Fruit fly (Drosophila melanogaster) whole organism, embryonic: ENCODE results near the gene Prtl99C.

Source experiments
- Bdp1 ChIP-seq: fragments of 200-800 bp; sonication (Bioruptor generic); optimal IDR thresholded peaks from 3 replicates; lab custom pipeline; 2016; ENCODE audit warnings: missing biosample characterization, missing genetic modification characterization
- CG10147 ChIP-seq: fragments of 200-800 bp; sonication (Bioruptor generic); optimal IDR thresholded peaks from 2 replicates; lab custom pipeline; 2019; ENCODE audit warnings: missing biosample characterization, mild to moderate bottlenecking, missing genetic modification characterization, moderate library complexity
- CG10209 ChIP-seq: fragments of 200-800 bp; sonication (Bioruptor generic); optimal IDR thresholded peaks from 3 replicates; lab custom pipeline; 2017; ENCODE audit warnings: missing biosample characterization, mild to moderate bottlenecking, missing genetic modification characterization, missing genetic modification reagents
- CG10462 ChIP-seq: fragments of 200-800 bp; sonication (Bioruptor generic); optimal IDR thresholded peaks from 2 replicates; lab custom pipeline; 2016; ENCODE audit warnings: missing biosample characterization, missing genetic modification characterization
- CG11093 ChIP-seq: fragments of 200-800 bp; sonication (Bioruptor generic); IDR thresholded peaks from 3 replicates; pipeline ENCODE4 v1.3.6; 2022; ENCODE audit warnings: missing biosample characterization, missing genetic modification characterization
- CG11398 ChIP-seq: fragments of 200-800 bp; sonication (Bioruptor generic); optimal IDR thresholded peaks from 2 replicates; lab custom pipeline; 2016; ENCODE audit warnings: missing biosample characterization, missing genetic modification characterization
- CG12104 ChIP-seq: fragments of 200-800 bp; sonication (Bioruptor generic); optimal IDR thresholded peaks from 3 replicates; lab custom pipeline; 2016; ENCODE audit warnings: missing biosample characterization, missing genetic modification characterization
- CG12299 ChIP-seq: fragments of 200-800 bp; sonication (Bioruptor generic); optimal IDR thresholded peaks from 2 replicates; lab custom pipeline; 2018; ENCODE audit warnings: missing biosample characterization, mild to moderate bottlenecking, missing genetic modification characterization
- CG12744 ChIP-seq: fragments of 200-800 bp; sonication (Bioruptor generic); optimal IDR thresholded peaks from 2 replicates; lab custom pipeline; 2016; ENCODE audit warnings: missing biosample characterization, missing genetic modification characterization
- CG16779 ChIP-seq: fragments of 200-800 bp; sonication (Bioruptor generic); IDR thresholded peaks from 2 replicates; pipeline ENCODE4 v1.3.6; 2022; ENCODE audit warnings: missing biosample characterization, missing genetic modification characterization
- CG2889 ChIP-seq: fragments of 200-800 bp; sonication (Bioruptor generic); IDR thresholded peaks from 3 replicates; pipeline ENCODE4 v1.3.6; 2022; ENCODE audit warnings: missing biosample characterization, missing genetic modification characterization
- CG3163 ChIP-seq: fragments of 200-800 bp; sonication (Bioruptor generic); optimal IDR thresholded peaks from 3 replicates; lab custom pipeline; 2016; ENCODE audit warnings: missing biosample characterization, missing genetic modification characterization
- CG4707 ChIP-seq: fragments of 200-800 bp; sonication (Bioruptor generic); optimal IDR thresholded peaks from 2 replicates; lab custom pipeline; 2018; ENCODE audit warnings: missing biosample characterization, mild to moderate bottlenecking, missing genetic modification characterization, moderate library complexity
- CG5180 ChIP-seq: fragments of 200-800 bp; sonication (Bioruptor generic); optimal IDR thresholded peaks from 3 replicates; lab custom pipeline; 2017; ENCODE audit warnings: missing biosample characterization, missing genetic modification characterization, mild to moderate bottlenecking, moderate library complexity, missing genetic modification reagents
- CG6689 ChIP-seq: fragments of 200-800 bp; sonication (Bioruptor generic); IDR thresholded peaks from 2 replicates; pipeline ENCODE4 v1.3.6; 2022; ENCODE audit warnings: missing biosample characterization, missing genetic modification characterization
- CG7556 ChIP-seq: fragments of 200-800 bp; sonication (Bioruptor generic); optimal IDR thresholded peaks from 2 replicates; lab custom pipeline; 2017; ENCODE audit warnings: missing biosample characterization, mild to moderate bottlenecking, missing genetic modification characterization
- CG9876 ChIP-seq: fragments of 200-800 bp; sonication (Bioruptor generic); optimal IDR thresholded peaks from 2 replicates; lab custom pipeline; 2016; ENCODE audit warnings: missing biosample characterization, missing genetic modification characterization
- CoRest ChIP-seq: fragments of 200-800 bp; sonication (Bioruptor generic); optimal IDR thresholded peaks from 3 replicates; lab custom pipeline; 2018; ENCODE audit warnings: missing biosample characterization, mild to moderate bottlenecking, missing genetic modification characterization, moderate library complexity
- Drgx ChIP-seq: fragments of 200-800 bp; sonication (Bioruptor generic); IDR thresholded peaks from 2 replicates; pipeline ENCODE4 v1.3.6; 2022; ENCODE audit warnings: missing biosample characterization, missing genetic modification characterization
- H2.0 ChIP-seq: fragments of 200-800 bp; sonication (Bioruptor generic); IDR thresholded peaks from 2 replicates; pipeline ENCODE4 v1.3.6; 2022; ENCODE audit warnings: missing biosample characterization, missing genetic modification characterization
- HLH4C ChIP-seq: fragments of 200-800 bp; sonication (Bioruptor generic); IDR thresholded peaks from 3 replicates; pipeline ENCODE4 v1.3.6; 2022; ENCODE audit warnings: missing biosample characterization, missing genetic modification characterization; ENCODE audit not compliant: partially characterized antibody
- Hand ChIP-seq: fragments of 200-800 bp; sonication (Bioruptor generic); optimal IDR thresholded peaks from 2 replicates; lab custom pipeline; 2017; ENCODE audit warnings: mild to moderate bottlenecking, missing biosample characterization, missing genetic modification reagents, missing genetic modification characterization
- HmgZ ChIP-seq: fragments of 200-800 bp; sonication (Bioruptor generic); optimal IDR thresholded peaks from 2 replicates; lab custom pipeline; 2018; ENCODE audit warnings: missing biosample characterization, mild to moderate bottlenecking, missing genetic modification characterization
- Optix ChIP-seq: fragments of 200-800 bp; sonication (Bioruptor generic); IDR thresholded peaks from 3 replicates; pipeline ENCODE4 v1.3.6; 2022; ENCODE audit warnings: missing biosample characterization, missing genetic modification characterization
- Rfx ChIP-seq: fragments of 200-800 bp; sonication (Bioruptor generic); IDR thresholded peaks from 2 replicates; pipeline ENCODE4 v1.3.6; 2022; ENCODE audit warnings: missing biosample characterization, missing genetic modification characterization
- Sin3A ChIP-seq: fragments of >200 bp; optimal IDR thresholded peaks from 2 replicates; lab custom pipeline; 2018
- Six4 ChIP-seq: fragments of 200-800 bp; sonication (Bioruptor generic); optimal IDR thresholded peaks from 2 replicates; lab custom pipeline; 2016; ENCODE audit warnings: missing biosample characterization, missing genetic modification characterization
- Trl ChIP-seq, 3 experiments: fragments of >200 bp in 2 of 3; fragments of 200-800 bp in 1 of 3; sonication (Bioruptor generic) in 1 of 3; optimal IDR thresholded peaks; 2 replicates in 1 of 3; 3 replicates in 2 of 3; lab custom pipeline; 2016 to 2017; ENCODE audit warnings: missing biosample characterization in 1 of 3, missing genetic modification characterization in 1 of 3
- abd-A ChIP-seq: fragments of 200-800 bp; sonication (Bioruptor generic); optimal IDR thresholded peaks from 3 replicates; lab custom pipeline; 2019; ENCODE audit warnings: missing biosample characterization, mild to moderate bottlenecking, missing genetic modification characterization, moderate library complexity
- al ChIP-seq: fragments of 200-800 bp; sonication (Bioruptor generic); IDR thresholded peaks from 2 replicates; pipeline ENCODE4 v1.3.6; 2022; ENCODE audit warnings: missing biosample characterization, missing genetic modification characterization
- aop ChIP-seq: fragments of 200-800 bp; sonication (Bioruptor generic); IDR thresholded peaks from 2 replicates; pipeline ENCODE4 v1.3.6; 2022; ENCODE audit warnings: missing biosample characterization, missing genetic modification characterization
- dm ChIP-seq: fragments of 200-800 bp; sonication (Bioruptor generic); optimal IDR thresholded peaks from 3 replicates; lab custom pipeline; 2016; ENCODE audit warnings: missing biosample characterization, missing genetic modification characterization
- esg ChIP-seq: fragments of 200-800 bp; sonication (Bioruptor generic); conservative IDR thresholded peaks from 2 replicates; pipeline ENCODE4 v1.3.6; 2022; ENCODE audit warnings: missing biosample characterization, missing genetic modification characterization
- lola ChIP-seq, 3 experiments: fragments of >200 bp in 2 of 3; fragments of 200-800 bp in 1 of 3; sonication (Bioruptor generic) in 1 of 3; optimal IDR thresholded peaks; 2 replicates each; lab custom pipeline; 2017 to 2019; ENCODE audit warnings: missing biosample characterization in 3 of 3, missing genetic modification characterization in 3 of 3, mild to moderate bottlenecking in 1 of 3, moderate library complexity in 1 of 3
- lov ChIP-seq, 2 experiments: fragments of 200-800 bp in 1 of 2; fragments of >200 bp in 1 of 2; sonication (Bioruptor generic) in 1 of 2; IDR thresholded peaks in 1 of 2; optimal IDR thresholded peaks in 1 of 2; 2 replicates in 1 of 2; 3 replicates in 1 of 2; pipeline versions ENCODE4 v1.3.6 to Lab custom; 2017 to 2022; ENCODE audit warnings: missing biosample characterization in 1 of 2, missing genetic modification characterization in 1 of 2
- luna ChIP-seq: fragments of 200-800 bp; sonication (Bioruptor generic); optimal IDR thresholded peaks from 2 replicates; lab custom pipeline; 2016; ENCODE audit warnings: missing biosample characterization, missing genetic modification characterization
- nom ChIP-seq: fragments of 200-800 bp; sonication (Bioruptor generic); optimal IDR thresholded peaks from 2 replicates; lab custom pipeline; 2017; ENCODE audit warnings: missing biosample characterization, missing genetic modification characterization, mild to moderate bottlenecking, moderate library complexity, missing genetic modification reagents
- pita ChIP-seq: fragments of 200-800 bp; sonication (Bioruptor generic); optimal IDR thresholded peaks from 2 replicates; lab custom pipeline; 2017; ENCODE audit warnings: missing biosample characterization, mild to moderate bottlenecking, missing genetic modification characterization
- pros ChIP-seq: fragments of 200-800 bp; sonication (Bioruptor generic); optimal IDR thresholded peaks from 3 replicates; lab custom pipeline; 2019; ENCODE audit warnings: missing biosample characterization, mild to moderate bottlenecking, missing genetic modification characterization, moderate library complexity
- ranshi ChIP-seq: fragments of 200-800 bp; sonication (Bioruptor generic); IDR thresholded peaks from 2 replicates; pipeline ENCODE4 v1.3.6; 2022; ENCODE audit warnings: missing biosample characterization, missing genetic modification characterization
- tgo ChIP-seq: fragments of 200-800 bp; sonication (Bioruptor generic); IDR thresholded peaks from 3 replicates; pipeline ENCODE4 v1.3.6; 2022; ENCODE audit warnings: missing biosample characterization, missing genetic modification characterization
- unpg ChIP-seq: fragments of 200-800 bp; sonication (Bioruptor generic); optimal IDR thresholded peaks from 3 replicates; lab custom pipeline; 2018; ENCODE audit warnings: missing biosample characterization, mild to moderate bottlenecking, missing genetic modification characterization, moderate library complexity
- zen ChIP-seq: fragments of 200-800 bp; sonication (Bioruptor generic); optimal IDR thresholded peaks from 3 replicates; lab custom pipeline; 2018; ENCODE audit warnings: missing biosample characterization, mild to moderate bottlenecking, missing genetic modification characterization, moderate library complexity

Gene Prtl99C

DNA sequence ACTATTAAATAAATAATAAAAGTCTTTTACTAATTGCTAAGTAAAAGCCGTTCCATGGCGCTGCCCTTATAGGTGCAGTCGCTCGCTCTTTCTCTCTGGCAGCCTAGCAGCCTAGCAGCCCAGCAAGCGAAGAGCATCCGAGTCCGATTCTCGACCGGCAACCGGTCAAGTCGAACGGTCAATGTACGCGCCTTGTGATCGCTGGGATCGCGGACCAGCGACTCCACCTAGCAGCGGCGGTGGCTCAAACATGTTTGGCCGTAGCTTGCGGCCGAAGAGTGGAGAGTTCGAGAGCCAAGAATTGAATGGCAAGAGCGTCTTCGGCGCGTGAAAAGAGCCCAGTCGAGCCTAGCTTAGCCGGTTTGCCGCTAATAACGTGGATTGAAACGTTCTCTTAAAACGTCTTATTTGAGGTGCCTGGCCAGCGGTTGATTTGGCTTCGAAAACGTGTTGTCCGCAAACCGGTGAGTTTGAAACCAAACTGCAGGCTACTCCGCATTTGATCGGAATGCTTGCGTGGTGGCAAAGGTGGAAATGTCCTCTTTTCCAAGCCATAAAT lies 6.4 kb upstream of the Prtl99C start (continued):
- TF ChIP-seq unpg (no peak), ranshi (GFP tag; lab: Robert Waterston, UW) (no peak), al (GFP tag; lab: Robert Waterston, UW) (no peak), CG9876 (no peak), zen (no peak), CoRest (no peak), tgo (no peak), CG16779 (GFP tag; lab: Robert Waterston, UW) (no peak), CG10462 (no peak), pros (peak; percentile 79), CG10209 (no peak), luna (no peak), CG12104 (no peak), Drgx (no peak), HmgZ (tag; lab: Kevin White, UChicago) (no peak), CG11398 (GFP tag; lab: Kevin White, UChicago) (no peak), nom (GFP tag; lab: Kevin White, UChicago) (peak; percentile 12), Rfx (no peak), aop (no peak), esg (no peak), lola (GFP tag; optimal IDR thresholded peaks at IDR 0.05; lab: Kevin White, UChicago) (no peak), Bdp1 (GFP tag; lab: Kevin White, UChicago) (no peak), Trl (optimal IDR thresholded peaks at IDR 0.05; lab: Kevin White, UChicago) (peak; percentile 23 to 47), Trl (GFP tag; optimal IDR thresholded peaks at IDR 0.05; lab: Kevin White, UChicago) (no peak), Hand (GFP tag; lab: Kevin White, UChicago) (no peak), pita (GFP tag; lab: Kevin White, UChicago) (no peak), HLH4C (no peak), CG7556 (no peak), H2.0 (GFP tag; lab: Robert Waterston, UW) (no peak), CG2889 (GFP tag; lab: Robert Waterston, UW) (no peak), dm (GFP tag; lab: Kevin White, UChicago) (no peak), CG12299 (tag; lab: Kevin White, UChicago) (no peak), CG3163 (GFP tag; lab: Kevin White, UChicago) (peak; percentile 72), CG4707 (no peak), abd-A (no peak), Sin3A (no peak), CG5180 (GFP tag; lab: Kevin White, UChicago) (peak; percentile 97), CG11093 (GFP tag; lab: Robert Waterston, UW) (no peak), lov (optimal IDR thresholded peaks at IDR 0.05; lab: Kevin White, UChicago) (no peak), lov (GFP tag; IDR thresholded peaks at IDR 0.05; lab: Robert Waterston, UW) (no peak), Optix (GFP tag; lab: Robert Waterston, UW) (no peak), CG12744 (GFP tag; lab: Kevin White, UChicago) (no peak), Six4 (GFP tag; lab: Kevin White, UChicago) (no peak), CG6689 (no peak), CG10147 (GFP tag; lab: Kevin White, UChicago) (no peak)
